Worm (Caenorhabditis elegans) whole organism, late embryonic: ENCODE measurements around the gene nlt-1.

Source experiments
- C08G9.2 ChIP-seq: sonication (generic microtip); optimal IDR thresholded peaks from 2 replicates; lab custom pipeline; 2016; ENCODE audit warnings: mild to moderate bottlenecking, missing genetic modification characterization, moderate library complexity, missing compliant biosample characterization
- C38D4.7 ChIP-seq: fragments of 200-800 bp; sonication (Bioruptor generic); optimal IDR thresholded peaks from 2 replicates; lab custom pipeline; 2018; ENCODE audit warnings: mild to moderate bottlenecking, missing genetic modification characterization, moderate library complexity, missing compliant biosample characterization
- K09A11.1 ChIP-seq: sonication (generic microtip); optimal IDR thresholded peaks from 2 replicates; lab custom pipeline; 2017; ENCODE audit warnings: antibody characterized with exemption, mild to moderate bottlenecking, missing genetic modification characterization, missing compliant biosample characterization; ENCODE audit not compliant: insufficient read depth
- Y22D7AL.16 ChIP-seq: sonication (generic microtip); optimal IDR thresholded peaks from 2 replicates; lab custom pipeline; 2016; ENCODE audit warnings: missing genetic modification characterization, missing compliant biosample characterization
- ama-1 ChIP-seq: fragments of 150-350 bp; optimal IDR thresholded peaks from 2 replicates; lab custom pipeline; 2014
- ceh-14 ChIP-seq: sonication (generic microtip); optimal IDR thresholded peaks from 2 replicates; lab custom pipeline; 2016; ENCODE audit warnings: missing genotype, missing genetic modification characterization, missing compliant biosample characterization
- ceh-18 ChIP-seq: sonication (generic microtip); optimal IDR thresholded peaks from 2 replicates; lab custom pipeline; 2016; ENCODE audit warnings: missing genetic modification characterization, missing compliant biosample characterization
- ceh-19 ChIP-seq: fragments of 200-800 bp; sonication (Bioruptor generic); optimal IDR thresholded peaks from 2 replicates; lab custom pipeline; 2018; ENCODE audit warnings: mild to moderate bottlenecking, missing genetic modification characterization, missing compliant biosample characterization
- ceh-30 ChIP-seq: fragments of 150-350 bp; optimal IDR thresholded peaks from 2 replicates; lab custom pipeline; 2014; ENCODE audit warnings: missing biosample characterization, missing genetic modification characterization
- ceh-34 ChIP-seq: sonication (generic microtip); optimal IDR thresholded peaks from 2 replicates; lab custom pipeline; 2016; ENCODE audit warnings: mild to moderate bottlenecking, missing genetic modification characterization, missing compliant biosample characterization
- ceh-45 ChIP-seq: fragments of 200-800 bp; sonication (Bioruptor generic); IDR thresholded peaks from 2 replicates; pipeline ENCODE4 v1.3.6; 2022; ENCODE audit warnings: missing genetic modification reagents, missing genetic modification characterization, missing compliant biosample characterization
- ceh-48 ChIP-seq: sonication (generic microtip); optimal IDR thresholded peaks from 2 replicates; lab custom pipeline; 2016; ENCODE audit warnings: missing genetic modification characterization, inconsistent platforms, missing compliant biosample characterization
- ceh-6 ChIP-seq: fragments of 200-800 bp; sonication (Bioruptor generic); optimal IDR thresholded peaks from 2 replicates; lab custom pipeline; 2018; ENCODE audit warnings: mild to moderate bottlenecking, missing genetic modification characterization, missing compliant biosample characterization
- ceh-9 ChIP-seq: sonication (generic microtip); optimal IDR thresholded peaks from 2 replicates; lab custom pipeline; 2016; ENCODE audit warnings: mild to moderate bottlenecking, missing genetic modification characterization, inconsistent platforms, missing compliant biosample characterization
- che-1 ChIP-seq: sonication (generic microtip); optimal IDR thresholded peaks from 2 replicates; lab custom pipeline; 2016; ENCODE audit warnings: mild to moderate bottlenecking, missing genetic modification characterization, missing compliant biosample characterization
- dmd-4 ChIP-seq: sonication (generic microtip); optimal IDR thresholded peaks from 2 replicates; lab custom pipeline; 2016; ENCODE audit warnings: borderline replicate concordance, missing genetic modification characterization, missing compliant biosample characterization
- elt-2 ChIP-seq: sonication (generic microtip); optimal IDR thresholded peaks from 2 replicates; lab custom pipeline; 2016; ENCODE audit warnings: missing genetic modification reagents, missing genetic modification characterization, missing compliant biosample characterization
- ets-4 ChIP-seq: sonication (generic microtip); optimal IDR thresholded peaks from 2 replicates; lab custom pipeline; 2016; ENCODE audit warnings: missing genetic modification characterization, missing compliant biosample characterization
- fax-1 ChIP-seq: sonication (generic microtip); optimal IDR thresholded peaks from 2 replicates; lab custom pipeline; 2016; ENCODE audit warnings: missing genotype, missing genetic modification characterization, missing compliant biosample characterization
- hlh-13 ChIP-seq: fragments of 200-800 bp; sonication (Bioruptor generic); optimal IDR thresholded peaks from 2 replicates; lab custom pipeline; 2018; ENCODE audit warnings: mild to moderate bottlenecking, missing genetic modification characterization, missing compliant biosample characterization
- hlh-15 ChIP-seq: sonication (generic microtip); optimal IDR thresholded peaks from 2 replicates; lab custom pipeline; 2016; ENCODE audit warnings: missing genetic modification characterization, missing compliant biosample characterization
- hlh-30 ChIP-seq: sonication (generic microtip); optimal IDR thresholded peaks from 2 replicates; lab custom pipeline; 2017; ENCODE audit warnings: antibody characterized with exemption, missing genetic modification characterization, missing compliant biosample characterization; ENCODE audit not compliant: insufficient read depth
- hlh-6 ChIP-seq: sonication (generic microtip); optimal IDR thresholded peaks from 2 replicates; lab custom pipeline; 2016; ENCODE audit warnings: missing genotype, missing genetic modification characterization, missing compliant biosample characterization
- hlh-8 ChIP-seq: sonication (generic microtip); optimal IDR thresholded peaks from 2 replicates; lab custom pipeline; 2016; ENCODE audit warnings: missing genotype, missing genetic modification characterization, missing compliant biosample characterization
- lim-6 ChIP-seq: sonication (generic microtip); optimal IDR thresholded peaks from 2 replicates; lab custom pipeline; 2016; ENCODE audit warnings: missing genetic modification characterization, missing compliant biosample characterization
- madf-2 ChIP-seq: sonication (generic microtip); optimal IDR thresholded peaks from 2 replicates; lab custom pipeline; 2017; ENCODE audit warnings: missing genetic modification characterization, missing compliant biosample characterization
- mec-3 ChIP-seq: sonication (generic microtip); optimal IDR thresholded peaks from 2 replicates; lab custom pipeline; 2016; ENCODE audit warnings: borderline replicate concordance, missing genetic modification characterization, missing compliant biosample characterization
- nfya-1 ChIP-seq: sonication (generic microtip); optimal IDR thresholded peaks from 2 replicates; lab custom pipeline; 2017; ENCODE audit warnings: missing genetic modification characterization, mild to moderate bottlenecking, missing compliant biosample characterization, antibody characterized with exemption, moderate library complexity
- nhr-11 ChIP-seq: fragments of 150-350 bp; optimal IDR thresholded peaks from 2 replicates; lab custom pipeline; 2014; ENCODE audit warnings: missing biosample characterization, missing genetic modification characterization
- odd-2 ChIP-seq: sonication (generic microtip); optimal IDR thresholded peaks from 2 replicates; lab custom pipeline; 2017; ENCODE audit warnings: antibody characterized with exemption, mild to moderate bottlenecking, missing genetic modification characterization, missing compliant biosample characterization
- pat-9 ChIP-seq: fragments of 200-800 bp; sonication (Bioruptor generic); optimal IDR thresholded peaks from 2 replicates; lab custom pipeline; 2018; ENCODE audit warnings: mild to moderate bottlenecking, missing genetic modification characterization, moderate library complexity, missing compliant biosample characterization
- pha-2 ChIP-seq: sonication (generic microtip); optimal IDR thresholded peaks from 2 replicates; lab custom pipeline; 2017; ENCODE audit warnings: mild to moderate bottlenecking, missing genetic modification characterization, missing compliant biosample characterization
- pqm-1 ChIP-seq: sonication (generic microtip); optimal IDR thresholded peaks from 2 replicates; lab custom pipeline; 2016; ENCODE audit warnings: missing genetic modification characterization, missing compliant biosample characterization
- pros-1 ChIP-seq: fragments of 150-350 bp; optimal IDR thresholded peaks from 2 replicates; lab custom pipeline; 2014; ENCODE audit warnings: missing biosample characterization, missing genetic modification reagents, missing genetic modification characterization
- ref-2 ChIP-seq: sonication (generic microtip); optimal IDR thresholded peaks from 2 replicates; lab custom pipeline; 2016; ENCODE audit warnings: missing genetic modification characterization, missing compliant biosample characterization
- sox-2 ChIP-seq: fragments of 200-800 bp; sonication (Bioruptor generic); IDR thresholded peaks from 2 replicates; pipeline ENCODE4 v1.3.6; 2022; ENCODE audit warnings: missing genetic modification reagents, missing genetic modification characterization, missing compliant biosample characterization
- sox-4 ChIP-seq: sonication (generic microtip); optimal IDR thresholded peaks from 2 replicates; lab custom pipeline; 2017; ENCODE audit warnings: mild to moderate bottlenecking, missing genetic modification characterization, inconsistent platforms, missing compliant biosample characterization
- tbx-2 ChIP-seq: sonication (generic microtip); optimal IDR thresholded peaks from 2 replicates; lab custom pipeline; 2016; ENCODE audit warnings: missing genetic modification characterization, missing compliant biosample characterization
- tbx-7 ChIP-seq: sonication (generic microtip); optimal IDR thresholded peaks from 2 replicates; lab custom pipeline; 2016; ENCODE audit warnings: missing genotype, missing genetic modification characterization, missing compliant biosample characterization
- ttx-3 ChIP-seq: sonication (generic microtip); optimal IDR thresholded peaks from 2 replicates; lab custom pipeline; 2016; ENCODE audit warnings: missing genetic modification reagents, missing genetic modification characterization, missing compliant biosample characterization
- unc-3 ChIP-seq, 2 experiments: fragments of 200-800 bp in 1 of 2; sonication (Bioruptor generic) in 1 of 2; sonication (generic microtip) in 1 of 2; conservative IDR thresholded peaks in 1 of 2; optimal IDR thresholded peaks in 1 of 2; 2 replicates each; pipeline versions ENCODE4 v1.3.6 to Lab custom; 2016 to 2022; ENCODE audit warnings: missing compliant biosample characterization in 2 of 2, missing genetic modification characterization in 2 of 2, missing genetic modification reagents in 1 of 2
- unc-42 ChIP-seq: sonication (generic microtip); optimal IDR thresholded peaks from 2 replicates; lab custom pipeline; 2016; ENCODE audit warnings: missing genotype, missing genetic modification characterization, missing compliant biosample characterization
- unc-55 ChIP-seq: sonication (generic microtip); optimal IDR thresholded peaks from 2 replicates; lab custom pipeline; 2017; ENCODE audit warnings: missing biosample characterization, missing genetic modification reagents, missing genetic modification characterization
- ztf-16 ChIP-seq: sonication (generic microtip); optimal IDR thresholded peaks from 2 replicates; lab custom pipeline; 2017; ENCODE audit warnings: missing genetic modification characterization, missing compliant biosample characterization

The nlt-1 gene

DNA sequence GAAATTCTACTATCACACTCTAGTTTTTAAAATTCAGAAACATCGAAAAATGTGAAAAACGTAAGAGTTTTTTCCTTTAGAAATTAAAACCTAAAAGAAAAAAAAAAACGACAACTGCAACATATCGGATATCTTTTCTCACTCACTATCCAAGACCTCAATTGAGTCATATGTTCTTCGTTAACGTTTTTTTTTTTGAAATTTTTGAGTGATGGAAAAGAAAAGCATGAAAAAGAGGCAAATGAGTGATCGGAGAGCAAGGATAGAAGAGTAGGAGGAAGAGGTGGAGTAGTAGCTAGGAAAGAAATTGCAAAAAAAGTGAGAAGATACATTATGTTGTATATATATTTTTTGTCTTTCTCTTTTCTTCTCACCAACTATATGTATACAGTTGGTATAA is 11.4 kb downstream of the nlt-1 start:
- TF ChIP-seq ztf-16 (tag; lab: Kevin White, UChicago) (no peak), ceh-18 (peak; percentile 11)
- TF ChIP-seq, all 69 proteins: peak for 1

ce11 chrII:9988620-9989019 is 12.3 kb downstream of the nlt-1 start:
- no peak for TF ChIP-seq hlh-13 (GFP tag; lab: Kevin White, UChicago)
- TF ChIP-seq madf-2 (tag; lab: Kevin White, UChicago), result no peak
- TF ChIP-seq C38D4.7 (GFP tag; lab: Kevin White, UChicago), result no peak
- no peak for TF ChIP-seq nhr-11 (tag; lab: Kevin White, UChicago)
- TF ChIP-seq mec-3 (tag; lab: Kevin White, UChicago), result no peak
- TF ChIP-seq pros-1, result no peak
- no peak for TF ChIP-seq pqm-1 (tag; lab: Kevin White, UChicago)
- TF ChIP-seq ref-2 (tag; lab: Kevin White, UChicago), result no peak
- TF ChIP-seq hlh-30 (tag; lab: Kevin White, UChicago), result no peak
- no peak for TF ChIP-seq sox-2 (GFP tag; lab: Robert Waterston, UW)
- TF ChIP-seq fax-1 (tag; lab: Kevin White, UChicago), result no peak
- TF ChIP-seq ceh-19 (GFP tag; lab: Kevin White, UChicago), result no peak
- TF ChIP-seq ceh-45 (GFP tag; lab: Robert Waterston, UW), result no peak
- TF ChIP-seq ama-1, result no peak
- TF ChIP-seq nfya-1, result no peak
- no peak for TF ChIP-seq K09A11.1 (tag; lab: Kevin White, UChicago)
- no peak for TF ChIP-seq ttx-3 (tag; lab: Kevin White, UChicago)
- no peak for TF ChIP-seq odd-2

ce11 chrII:9986635-9987575 is 14.0 kb downstream of the nlt-1 start:
- TF ChIP-seq ets-4 (tag; lab: Kevin White, UChicago), result no peak
- TF ChIP-seq hlh-8 (tag; lab: Kevin White, UChicago), result peak; percentile 27
- no peak for TF ChIP-seq pqm-1 (tag; lab: Kevin White, UChicago)
- TF ChIP-seq hlh-15 (tag; lab: Kevin White, UChicago), result no peak
- TF ChIP-seq ceh-18, result peak; percentile 16

- no peak for TF ChIP-seq Y22D7AL.16 (tag; lab: Kevin White, UChicago)
- TF ChIP-seq C08G9.2 (tag; lab: Kevin White, UChicago), result peak; percentile 37
- no peak for TF ChIP-seq hlh-15 (tag; lab: Kevin White, UChicago)
- no peak for TF ChIP-seq elt-2 (tag; lab: Kevin White, UChicago)
- TF ChIP-seq ceh-48 (tag; lab: Kevin White, UChicago), result peak; percentile 29
- no peak for TF ChIP-seq unc-3 (GFP tag; conservative IDR thresholded peaks at IDR 0.05; lab: Robert Waterston, UW)
- no peak for TF ChIP-seq unc-3 (tag; optimal IDR thresholded peaks at IDR 0.05; lab: Kevin White, UChicago)
- no peak for TF ChIP-seq pat-9 (tag; lab: Kevin White, UChicago)
- TF ChIP-seq dmd-4 (tag; lab: Kevin White, UChicago), result no peak
- peak; percentile 45 for TF ChIP-seq ceh-14
- TF ChIP-seq lim-6 (tag; lab: Kevin White, UChicago), result no peak
- peak; percentile 36 for TF ChIP-seq tbx-2
- no peak for TF ChIP-seq hlh-8 (tag; lab: Kevin White, UChicago)
- peak; percentile 4 for TF ChIP-seq pros-1
- TF ChIP-seq che-1 (tag; lab: Kevin White, UChicago), result no peak
- TF ChIP-seq nfya-1, result peak; percentile 22
- no peak for TF ChIP-seq ceh-9 (tag; lab: Kevin White, UChicago)
- no peak for TF ChIP-seq tbx-7 (tag; lab: Kevin White, UChicago)
- TF ChIP-seq unc-42, result peak; percentile 78
- TF ChIP-seq ceh-30 (tag; lab: Kevin White, UChicago), result no peak
- TF ChIP-seq sox-4 (tag; lab: Kevin White, UChicago), result no peak
- no peak for TF ChIP-seq ceh-6 (GFP tag; lab: Kevin White, UChicago)
- TF ChIP-seq hlh-6 (tag; lab: Kevin White, UChicago), result peak; percentile 13
- TF ChIP-seq nhr-11 (tag; lab: Kevin White, UChicago), result no peak
- peak; percentile 86 for TF ChIP-seq ceh-34 (tag; lab: Kevin White, UChicago)
- TF ChIP-seq pha-2 (tag; lab: Kevin White, UChicago), result no peak
- TF ChIP-seq unc-55 (GFP tag; lab: Kevin White, UChicago), result peak; percentile 84
- no peak for TF ChIP-seq mec-3 (tag; lab: Kevin White, UChicago)
Observed at ce11 chrII:9984866-9985336, 16.0 kb downstream of the nlt-1 start.
